Worm (Caenorhabditis elegans) whole organism, L4 larva: ENCODE results near the gene F26G1.5.

Experiments used
- D1046.2 ChIP-seq: fragments of 200-800 bp; sonication (Bioruptor generic); IDR thresholded peaks from 2 replicates; pipeline ENCODE4 v1.3.6; 2022; ENCODE audit warnings: missing genetic modification characterization, missing compliant biosample characterization
- F49E8.2 ChIP-seq: sonication (generic microtip); optimal IDR thresholded peaks from 2 replicates; lab custom pipeline; 2016; ENCODE audit warnings: missing compliant biosample characterization, mild to moderate bottlenecking, missing genetic modification characterization, borderline replicate concordance
- T26A8.4 ChIP-seq: fragments of 200-800 bp; sonication (Bioruptor generic); IDR thresholded peaks from 2 replicates; pipeline ENCODE4 v1.3.6; 2022; ENCODE audit warnings: missing genetic modification characterization, missing compliant biosample characterization
- Y105C5A.15 ChIP-seq: fragments of 200-800 bp; sonication (Bioruptor generic); IDR thresholded peaks from 2 replicates; pipeline ENCODE4 v1.3.6; 2022; ENCODE audit warnings: missing genetic modification characterization, missing compliant biosample characterization
- Y75B8A.6 ChIP-seq: fragments of 200-800 bp; sonication (Bioruptor generic); IDR thresholded peaks from 2 replicates; pipeline ENCODE4 v1.3.6; 2022; ENCODE audit warnings: missing genetic modification reagents, missing genetic modification characterization, missing compliant biosample characterization
- ZK546.5 ChIP-seq, 2 experiments: sonication (generic microtip); optimal IDR thresholded peaks; 2 replicates each; lab custom pipeline; 2017; ENCODE audit warnings: missing biosample characterization in 2 of 2, missing genetic modification characterization in 2 of 2
- ama-1 ChIP-seq: fragments of 150-350 bp; optimal IDR thresholded peaks from 2 replicates; lab custom pipeline; 2014; ENCODE audit warnings: inconsistent platforms, mixed read lengths
- attf-4 ChIP-seq: sonication (generic microtip); optimal IDR thresholded peaks from 3 replicates; lab custom pipeline; 2017; ENCODE audit warnings: missing biosample characterization, missing genetic modification characterization
- ceh-20 ChIP-seq: fragments of 200-800 bp; sonication (Bioruptor generic); IDR thresholded peaks from 2 replicates; pipeline ENCODE4 v1.3.6; 2022; ENCODE audit warnings: missing genetic modification reagents, missing genetic modification characterization, missing compliant biosample characterization
- ceh-28 ChIP-seq: fragments of 150-350 bp; optimal IDR thresholded peaks from 2 replicates; lab custom pipeline; 2014; ENCODE audit warnings: missing biosample characterization, missing genetic modification reagents, missing genetic modification characterization
- ceh-32 ChIP-seq: sonication (generic microtip); optimal IDR thresholded peaks from 2 replicates; lab custom pipeline; 2016; ENCODE audit warnings: mild to moderate bottlenecking, missing genetic modification characterization, missing compliant biosample characterization; ENCODE audit not compliant: poor library complexity
- ceh-44 ChIP-seq: fragments of 200-800 bp; sonication (Bioruptor generic); IDR thresholded peaks from 2 replicates; pipeline ENCODE4 v1.3.6; 2022; ENCODE audit warnings: missing genetic modification reagents, missing genetic modification characterization, missing compliant biosample characterization
- ces-1 ChIP-seq: fragments of 150-350 bp; sonication (generic microtip); optimal IDR thresholded peaks from 4 replicates; lab custom pipeline; 2014; ENCODE audit warnings: missing biosample characterization, missing genetic modification reagents, missing genetic modification characterization
- cey-2 ChIP-seq: sonication (generic microtip); optimal IDR thresholded peaks from 3 replicates; lab custom pipeline; 2017; ENCODE audit warnings: missing genetic modification characterization, mild to moderate bottlenecking, missing compliant biosample characterization, antibody characterized with exemption, borderline replicate concordance; ENCODE audit not compliant: insufficient read depth
- dmd-6 ChIP-seq: fragments of 200-800 bp; sonication (Bioruptor generic); IDR thresholded peaks from 2 replicates; pipeline ENCODE4 v1.3.6; 2022; ENCODE audit warnings: missing genetic modification reagents, missing genetic modification characterization, missing compliant biosample characterization
- dmd-9 ChIP-seq: fragments of 200-800 bp; sonication (Bioruptor generic); IDR thresholded peaks from 2 replicates; pipeline ENCODE4 v1.3.6; 2022; ENCODE audit warnings: missing genetic modification reagents, missing genetic modification characterization, missing compliant biosample characterization
- duxl-1 ChIP-seq: sonication (generic microtip); optimal IDR thresholded peaks from 2 replicates; lab custom pipeline; 2016; ENCODE audit warnings: mild to moderate bottlenecking, missing genetic modification characterization, moderate library complexity, missing compliant biosample characterization; ENCODE audit not compliant: poor library complexity
- egl-27 ChIP-seq: sonication (generic microtip); optimal IDR thresholded peaks from 3 replicates; lab custom pipeline; 2017; ENCODE audit warnings: missing biosample characterization, missing genetic modification reagents, missing genetic modification characterization
- egl-43 ChIP-seq: fragments of 200-800 bp; sonication (Bioruptor generic); IDR thresholded peaks from 2 replicates; pipeline ENCODE4 v1.3.6; 2022; ENCODE audit warnings: missing genetic modification reagents, missing genetic modification characterization, missing compliant biosample characterization
- fkh-10 ChIP-seq: fragments of 150-350 bp; optimal IDR thresholded peaks from 2 replicates; lab custom pipeline; 2014; ENCODE audit warnings: missing biosample characterization, missing genetic modification reagents, missing genetic modification characterization
- hlh-11 ChIP-seq: fragments of 200-800 bp; sonication (Bioruptor generic); optimal IDR thresholded peaks from 2 replicates; lab custom pipeline; 2018; ENCODE audit warnings: mild to moderate bottlenecking, missing genetic modification characterization, missing compliant biosample characterization
- hlh-30 ChIP-seq: sonication (generic microtip); optimal IDR thresholded peaks from 2 replicates; lab custom pipeline; 2017; ENCODE audit warnings: antibody characterized with exemption, mild to moderate bottlenecking, missing genetic modification characterization, missing compliant biosample characterization; ENCODE audit not compliant: insufficient read depth
- hmg-1.1 ChIP-seq: fragments of 200-800 bp; sonication (Bioruptor generic); IDR thresholded peaks from 2 replicates; pipeline ENCODE4 v1.3.6; 2022; ENCODE audit warnings: missing genetic modification reagents, missing genetic modification characterization, missing compliant biosample characterization
- lim-7 ChIP-seq: fragments of 200-800 bp; sonication (Bioruptor generic); IDR thresholded peaks from 2 replicates; pipeline ENCODE4 v1.3.6; 2022; ENCODE audit warnings: missing genetic modification characterization, missing compliant biosample characterization
- lin-38 ChIP-seq: fragments of 200-800 bp; sonication (Bioruptor generic); IDR thresholded peaks from 2 replicates; pipeline ENCODE4 v1.3.6; 2022; ENCODE audit warnings: missing genetic modification reagents, missing genetic modification characterization, missing compliant biosample characterization
- lin-39 ChIP-seq: fragments of 150-350 bp; optimal IDR thresholded peaks from 2 replicates; lab custom pipeline; 2014; ENCODE audit warnings: missing biosample characterization, missing genetic modification reagents, missing genetic modification characterization
- lir-3 ChIP-seq: sonication (generic microtip); optimal IDR thresholded peaks from 2 replicates; lab custom pipeline; 2016; ENCODE audit warnings: mild to moderate bottlenecking, missing genetic modification characterization, missing compliant biosample characterization
- lsy-2 ChIP-seq, 2 experiments: fragments of 150-350 bp in 1 of 2; sonication (generic microtip) in 1 of 2; optimal IDR thresholded peaks; 2 replicates each; lab custom pipeline; 2014 to 2017; ENCODE audit warnings: missing biosample characterization in 2 of 2, missing genetic modification characterization in 2 of 2
- madf-5 ChIP-seq, 2 experiments: fragments of 200-800 bp; sonication (Bioruptor generic); IDR thresholded peaks; 2 replicates each; pipeline ENCODE4 v1.3.6; 2022; ENCODE audit warnings: missing compliant biosample characterization in 2 of 2, missing genetic modification characterization in 2 of 2
- mdl-1 ChIP-seq, 2 experiments: fragments of 150-350 bp in 1 of 2; sonication (generic microtip) in 1 of 2; optimal IDR thresholded peaks; 2 replicates each; lab custom pipeline; 2014 to 2017; ENCODE audit warnings: missing biosample characterization in 2 of 2, missing genetic modification characterization in 2 of 2
- mdt-29 ChIP-seq: fragments of 200-800 bp; sonication (Bioruptor generic); IDR thresholded peaks from 2 replicates; pipeline ENCODE4 v1.3.6; 2022; ENCODE audit warnings: missing genetic modification reagents, missing genetic modification characterization, missing compliant biosample characterization
- mep-1 ChIP-seq: fragments of 150-350 bp; sonication (generic microtip); optimal IDR thresholded peaks from 3 replicates; lab custom pipeline; 2014; ENCODE audit warnings: missing biosample characterization, missing genetic modification characterization
- mxl-3 ChIP-seq: fragments of 200-800 bp; sonication (Bioruptor generic); optimal IDR thresholded peaks from 2 replicates; lab custom pipeline; 2018; ENCODE audit warnings: mild to moderate bottlenecking, missing genetic modification characterization, missing compliant biosample characterization
- nhr-10 ChIP-seq: fragments of 150-350 bp; optimal IDR thresholded peaks from 2 replicates; lab custom pipeline; 2014; ENCODE audit warnings: missing biosample characterization, missing genetic modification characterization
- nhr-102 ChIP-seq: sonication (generic microtip); optimal IDR thresholded peaks from 2 replicates; lab custom pipeline; 2016; ENCODE audit warnings: mild to moderate bottlenecking, missing genetic modification characterization, moderate library complexity, missing compliant biosample characterization
- nhr-25 ChIP-seq: sonication (generic microtip); optimal IDR thresholded peaks from 2 replicates; lab custom pipeline; 2017; ENCODE audit warnings: missing genetic modification characterization, mild to moderate bottlenecking, missing compliant biosample characterization, antibody characterized with exemption, moderate library complexity, borderline replicate concordance; ENCODE audit not compliant: insufficient read depth
- nhr-28 ChIP-seq: fragments of 150-350 bp; optimal IDR thresholded peaks from 2 replicates; lab custom pipeline; 2014; ENCODE audit warnings: missing biosample characterization, missing genetic modification characterization
- nhr-41 ChIP-seq: fragments of 200-800 bp; sonication (Bioruptor generic); IDR thresholded peaks from 2 replicates; pipeline ENCODE4 v1.3.6; 2022; ENCODE audit warnings: missing genetic modification reagents, missing genetic modification characterization, missing compliant biosample characterization
- nhr-42 ChIP-seq: fragments of 200-800 bp; sonication (Bioruptor generic); IDR thresholded peaks from 2 replicates; pipeline ENCODE4 v1.3.6; 2022; ENCODE audit warnings: missing genetic modification characterization, missing compliant biosample characterization
- nhr-48 ChIP-seq: sonication (generic microtip); optimal IDR thresholded peaks from 2 replicates; lab custom pipeline; 2016; ENCODE audit warnings: mild to moderate bottlenecking, missing genetic modification characterization, missing compliant biosample characterization
- nhr-6 ChIP-seq: fragments of 150-350 bp; optimal IDR thresholded peaks from 2 replicates; lab custom pipeline; 2014; ENCODE audit warnings: missing biosample characterization, missing genetic modification characterization
- nhr-77 ChIP-seq: fragments of 150-350 bp; optimal IDR thresholded peaks from 2 replicates; lab custom pipeline; 2014; ENCODE audit warnings: missing biosample characterization, missing genetic modification characterization
- rbr-2 ChIP-seq: sonication (generic microtip); optimal IDR thresholded peaks from 2 replicates; lab custom pipeline; 2016; ENCODE audit warnings: missing genotype, missing genetic modification characterization, missing compliant biosample characterization
- set-16 ChIP-seq: fragments of 200-800 bp; sonication (Bioruptor generic); IDR thresholded peaks from 2 replicates; pipeline ENCODE4 v1.3.6; 2022; ENCODE audit warnings: missing genetic modification reagents, missing genetic modification characterization, missing compliant biosample characterization
- snpc-4 ChIP-seq: fragments of 150-350 bp; optimal IDR thresholded peaks from 2 replicates; lab custom pipeline; 2014; ENCODE audit warnings: missing biosample characterization, missing genetic modification characterization
- spr-3 ChIP-seq: fragments of 200-800 bp; sonication (Bioruptor generic); optimal IDR thresholded peaks from 2 replicates; lab custom pipeline; 2018; ENCODE audit warnings: mild to moderate bottlenecking, missing genetic modification characterization, missing compliant biosample characterization
- unc-39 ChIP-seq: sonication (generic microtip); optimal IDR thresholded peaks from 2 replicates; lab custom pipeline; 2017; ENCODE audit warnings: missing biosample characterization, missing genetic modification characterization
- vab-7 ChIP-seq: fragments of 200-800 bp; sonication (Bioruptor generic); IDR thresholded peaks from 2 replicates; pipeline ENCODE4 v1.3.6; 2022; ENCODE audit warnings: missing genetic modification reagents, missing genetic modification characterization, missing compliant biosample characterization
- zag-1 ChIP-seq: fragments of 150-350 bp; optimal IDR thresholded peaks from 2 replicates; lab custom pipeline; 2014; ENCODE audit warnings: missing biosample characterization, missing genetic modification characterization
- zfp-2 ChIP-seq: sonication (generic microtip); optimal IDR thresholded peaks from 2 replicates; lab custom pipeline; 2016; ENCODE audit warnings: mild to moderate bottlenecking, missing genetic modification characterization, missing compliant biosample characterization
- zip-11 ChIP-seq: fragments of 200-800 bp; sonication (Bioruptor generic); IDR thresholded peaks from 2 replicates; pipeline ENCODE4 v1.3.6; 2022; ENCODE audit warnings: missing genetic modification characterization, missing compliant biosample characterization
- ztf-7 ChIP-seq: fragments of 150-350 bp; optimal IDR thresholded peaks from 2 replicates; lab custom pipeline; 2014; ENCODE audit warnings: missing biosample characterization, missing genetic modification characterization

F26G1.5 gene

ce11 chrII:4745281-4745680 lies 25.9 kb downstream of the F26G1.5 start (continued):
- no peak for TF ChIP-seq F49E8.2 (tag; lab: Kevin White, UChicago)
- TF ChIP-seq nhr-77 (tag; lab: Kevin White, UChicago) = peak; percentile 8
- peak; percentile 72 for TF ChIP-seq mxl-3 (GFP tag; lab: Kevin White, UChicago)
- no peak for TF ChIP-seq cey-2 (tag; lab: Kevin White, UChicago)
- TF ChIP-seq ama-1 (lab: Kevin White, UChicago) = no peak
- peak; percentile 59; the same call in 1 of the 2 replicates for TF ChIP-seq ceh-20 (GFP tag; lab: Robert Waterston, UW)
- TF ChIP-seq T26A8.4 = no peak
- no peak for TF ChIP-seq lir-3
- TF ChIP-seq mdt-29 (GFP tag; lab: Robert Waterston, UW) = no peak
- no peak for TF ChIP-seq set-16 (GFP tag; lab: Robert Waterston, UW)
- TF ChIP-seq fkh-10 = no peak
- TF ChIP-seq madf-5 (GFP tag; IDR thresholded peaks at IDR 0.05; lab: Robert Waterston, UW) = no peak
- TF ChIP-seq duxl-1 (tag; lab: Kevin White, UChicago) = no peak
- no peak for TF ChIP-seq egl-27
- TF ChIP-seq nhr-48 (tag; lab: Kevin White, UChicago) = peak; percentile 95
- no peak for TF ChIP-seq ces-1 (GFP tag; lab: Kevin White, UChicago)
- no peak for TF ChIP-seq unc-39 (tag; lab: Kevin White, UChicago)
- TF ChIP-seq dmd-6 (GFP tag; lab: Robert Waterston, UW) = peak; percentile 30; the same call in 1 of the 2 replicates
- no peak for TF ChIP-seq lim-7
- TF ChIP-seq nhr-25 (tag; lab: Kevin White, UChicago) = no peak
- peak in 1 of 2 experiments; percentile 31 for TF ChIP-seq lsy-2 (tag; optimal IDR thresholded peaks at IDR 0.05; lab: Kevin White, UChicago)
- TF ChIP-seq Y105C5A.15 (GFP tag; lab: Robert Waterston, UW) = no peak
- TF ChIP-seq nhr-10 = peak; percentile 59
- TF ChIP-seq rbr-2 (tag; lab: Kevin White, UChicago) = no peak
- peak; percentile 77 for TF ChIP-seq nhr-28
- no peak for TF ChIP-seq lin-38
- no peak for TF ChIP-seq zip-11 (GFP tag; lab: Robert Waterston, UW)
- TF ChIP-seq nhr-41 (GFP tag; lab: Robert Waterston, UW) = no peak
- no peak for TF ChIP-seq Y75B8A.6 (GFP tag; lab: Robert Waterston, UW)
- TF ChIP-seq zfp-2 (tag; lab: Kevin White, UChicago) = no peak
- TF ChIP-seq nhr-42 = no peak
- TF ChIP-seq hlh-30 (tag; lab: Kevin White, UChicago) = peak; percentile 63
- TF ChIP-seq ZK546.5 (tag; optimal IDR thresholded peaks at IDR 0.05; lab: Kevin White, UChicago) = no peak
- peak in 1 of 2 experiments; percentile 71 for TF ChIP-seq mdl-1 (tag; optimal IDR thresholded peaks at IDR 0.05; lab: Kevin White, UChicago)
- no peak for TF ChIP-seq ztf-7 (tag; lab: Kevin White, UChicago)
- TF ChIP-seq ceh-32 (tag; lab: Kevin White, UChicago) = no peak
- TF ChIP-seq ceh-44 (GFP tag; lab: Robert Waterston, UW) = no peak
- TF ChIP-seq zag-1 = no peak
- no peak for TF ChIP-seq attf-4
- no peak for TF ChIP-seq nhr-6
- no peak for TF ChIP-seq lin-39 (tag; lab: Kevin White, UChicago)
- TF ChIP-seq ceh-28 (tag; lab: Kevin White, UChicago) = no peak
- TF ChIP-seq mep-1 (tag; lab: Kevin White, UChicago) = peak; percentile 50
- no peak for TF ChIP-seq egl-43 (GFP tag; lab: Robert Waterston, UW)
- TF ChIP-seq D1046.2 (GFP tag; lab: Robert Waterston, UW) = no peak
- TF ChIP-seq nhr-102 (tag; lab: Kevin White, UChicago) = peak; percentile 10
- TF ChIP-seq vab-7 (GFP tag; lab: Robert Waterston, UW) = no peak
- TF ChIP-seq dmd-9 (GFP tag; lab: Robert Waterston, UW) = no peak
- TF ChIP-seq snpc-4 (tag; lab: Kevin White, UChicago) = no peak
- TF ChIP-seq spr-3 (GFP tag; lab: Kevin White, UChicago) = no peak
- no peak for TF ChIP-seq hmg-1.1 (GFP tag; lab: Robert Waterston, UW)
- TF ChIP-seq hlh-11 (tag; lab: Kevin White, UChicago) = peak; percentile 55
